Worm (Caenorhabditis elegans): ENCODE results near the gene F54E2.5.

ce11 chrV:2780786-2781185 is 35.1 kb downstream of the F54E2.5 start, which contains the start of gene R05D8.11:
- TF ChIP-seq nhr-237 (tag; optimal IDR thresholded peaks at IDR 0.05) (no peak), nhr-12 (tag; optimal IDR thresholded peaks at IDR 0.05) (no peak), sptf-1 (tag; optimal IDR thresholded peaks at IDR 0.05) (no peak), unc-62 (GFP tag; optimal IDR thresholded peaks at IDR 0.05) (no peak), nhr-28 (tag; optimal IDR thresholded peaks at IDR 0.05) (no peak), mep-1 (tag; optimal IDR thresholded peaks at IDR 0.05) (no peak), nhr-76 (tag; optimal IDR thresholded peaks at IDR 0.05) (no peak), elt-3 (tag; optimal IDR thresholded peaks at IDR 0.05) (no peak), ztf-11 (tag; optimal IDR thresholded peaks at IDR 0.05) (no peak), snpc-4 (tag; optimal IDR thresholded peaks at IDR 0.05) (no peak), elt-1 (tag; optimal IDR thresholded peaks at IDR 0.05; ENCODE audit: borderline replicate concordance, insufficient read depth) (no peak)
